Fruit fly (Drosophila melanogaster): ENCODE results near the gene Rim.
A peak's percentile ranks its signal among the peaks of the same experiment; 100 is the strongest.

Rim gene

DNA sequence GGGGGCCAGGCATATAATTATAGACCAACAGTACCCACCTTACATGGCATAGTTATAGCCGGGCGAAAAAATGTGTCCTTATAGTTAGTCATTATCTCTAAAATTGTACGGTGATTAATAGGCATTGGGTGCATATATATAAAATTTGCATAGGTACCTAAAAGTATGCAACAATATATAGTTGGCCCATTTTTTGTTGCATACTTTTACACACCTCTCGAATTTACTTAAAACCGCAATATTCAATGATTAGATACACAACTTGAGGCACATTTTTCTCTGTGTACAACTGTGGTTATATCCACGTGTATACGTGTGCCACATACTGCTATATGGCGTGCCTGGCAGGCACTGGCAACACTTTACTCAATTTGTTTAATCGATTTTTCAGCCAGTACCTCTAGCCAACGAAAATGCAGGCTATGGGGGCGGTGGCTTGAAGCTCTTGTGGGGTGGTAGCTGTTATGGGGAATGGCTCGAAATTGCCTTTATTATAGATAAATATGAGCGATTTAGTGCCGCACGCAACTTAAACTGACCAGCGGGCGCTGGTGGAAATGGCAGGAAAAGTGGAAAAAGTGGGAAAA is 16.3 kb upstream of the Rim start (continued):
- TF ChIP-seq onecut (GFP tag; IDR thresholded peaks at IDR 0.05) (peak; percentile 70), stwl (tag; optimal IDR thresholded peaks at IDR 0.05) (no peak), Usf (GFP tag; optimal IDR thresholded peaks at IDR 0.05) (no peak), CG2199 (GFP tag; IDR thresholded peaks at IDR 0.05) (no peak), row (GFP tag; IDR thresholded peaks at IDR 0.05) (0 out of 3 replicates have a peak, but pooled peaks have one; percentile 20), zen2 (GFP tag; IDR thresholded peaks at IDR 0.05; ENCODE audit: partially characterized antibody) (no peak), CG3407 (GFP tag; optimal IDR thresholded peaks at IDR 0.05) (no peak), CG10979 (tag; optimal IDR thresholded peaks at IDR 0.05) (no peak), CG6854 (GFP tag; optimal IDR thresholded peaks at IDR 0.05) (no peak), pan (optimal IDR thresholded peaks at IDR 0.05) (no peak), pan (GFP tag; optimal IDR thresholded peaks at IDR 0.05 in 1 of 2, IDR thresholded peaks at IDR 0.05 in 1 of 2) (peak in 1 of 2 experiments; percentile 17), Hmr (GFP tag; optimal IDR thresholded peaks at IDR 0.05) (peak; percentile 13), fru (optimal IDR thresholded peaks at IDR 0.05) (no peak), hb (GFP tag; IDR thresholded peaks at IDR 0.05; ENCODE audit: partially characterized antibody) (no peak), Rfx (GFP tag; IDR thresholded peaks at IDR 0.05) (peak; percentile 20; the same call in 1 of the 2 replicates), HmgZ (tag; optimal IDR thresholded peaks at IDR 0.05) (no peak), CG12236 (GFP tag; optimal IDR thresholded peaks at IDR 0.05) (no peak), Oaz (GFP tag; IDR thresholded peaks at IDR 0.05) (no peak), CG11695 (GFP tag; IDR thresholded peaks at IDR 0.05) (no peak), sens (GFP tag) (peak; percentile 47), ato (GFP tag; IDR thresholded peaks at IDR 0.05; ENCODE audit: partially characterized antibody) (no peak), dimm (GFP tag; IDR thresholded peaks at IDR 0.05) (no peak), Ravus (GFP tag; IDR thresholded peaks at IDR 0.05) (no peak), kay (GFP tag; optimal IDR thresholded peaks at IDR 0.05) (no peak), CG4820 (GFP tag; optimal IDR thresholded peaks at IDR 0.05) (no peak), prd (optimal IDR thresholded peaks at IDR 0.05) (no peak), prd (GFP tag; IDR thresholded peaks at IDR 0.05) (no peak), ranshi (GFP tag; IDR thresholded peaks at IDR 0.05) (no peak), E2f1 (GFP tag; IDR thresholded peaks at IDR 0.05) (no peak), CG8290 (GFP tag; optimal IDR thresholded peaks at IDR 0.05) (peak; percentile 98), CG8290 (tag; optimal IDR thresholded peaks at IDR 0.05) (peak; percentile 57 to 99), Ets65A (GFP tag) (peak; percentile 77), eyg (GFP tag; optimal IDR thresholded peaks at IDR 0.05) (no peak), CG11456 (GFP tag; IDR thresholded peaks at IDR 0.05) (no peak), CG17612 (GFP tag; IDR thresholded peaks at IDR 0.05) (peak; percentile 91), CG10431 (GFP tag; optimal IDR thresholded peaks at IDR 0.05) (no peak), CG2678 (tag; optimal IDR thresholded peaks at IDR 0.05) (peak; percentile 2), CG10366 (GFP tag; IDR thresholded peaks at IDR 0.05) (no peak), p53 (GFP tag; optimal IDR thresholded peaks at IDR 0.05) (no peak)

DNA sequence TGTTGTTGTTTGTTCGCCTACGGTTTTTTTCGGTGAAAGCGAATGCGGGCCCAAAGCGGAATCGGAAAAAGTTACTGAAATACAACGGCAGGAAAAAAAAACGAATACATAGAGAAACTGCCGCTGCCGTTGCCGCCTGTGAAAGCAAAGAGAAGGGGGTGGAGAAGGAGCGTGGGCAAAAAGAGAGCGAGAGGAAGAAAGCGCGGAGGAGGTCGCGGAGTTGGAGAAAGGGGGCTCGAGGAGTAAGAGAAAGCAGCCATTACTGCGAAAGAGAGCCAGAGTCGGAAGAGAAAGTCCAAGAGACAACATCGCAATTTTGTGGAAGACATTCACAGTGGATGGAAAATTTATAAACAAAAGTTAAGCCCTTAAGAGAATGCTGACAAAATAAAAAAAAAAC is 3.9 kb upstream of the Rim start:
- TF ChIP-seq CG1832 (GFP tag; optimal IDR thresholded peaks at IDR 0.05) (no peak), CG8765 (GFP tag; IDR thresholded peaks at IDR 0.05) (no peak), Abd-B (GFP tag; optimal IDR thresholded peaks at IDR 0.05) (no peak), slbo (GFP tag; IDR thresholded peaks at IDR 0.05) (no peak), ftz-f1 (GFP tag; optimal IDR thresholded peaks at IDR 0.05) (no peak), pho (GFP tag; optimal IDR thresholded peaks at IDR 0.05) (no peak), CG1529 (GFP tag; optimal IDR thresholded peaks at IDR 0.05) (no peak), CG10959 (GFP tag; IDR thresholded peaks at IDR 0.05) (no peak), vvl (GFP tag; IDR thresholded peaks at IDR 0.05) (no peak), maf-S (GFP tag; optimal IDR thresholded peaks at IDR 0.05) (no peak), Myb (GFP tag; optimal IDR thresholded peaks at IDR 0.05) (no peak), HLHmδ (GFP tag; optimal IDR thresholded peaks at IDR 0.05) (no peak), pnt (GFP tag; optimal IDR thresholded peaks at IDR 0.05) (no peak), CG11398 (GFP tag; optimal IDR thresholded peaks at IDR 0.05) (no peak), gro (GFP tag; optimal IDR thresholded peaks at IDR 0.05) (no peak), Deaf1 (tag; optimal IDR thresholded peaks at IDR 0.05) (peak; percentile 41), sqz (GFP tag; optimal IDR thresholded peaks at IDR 0.05) (peak; percentile 10)
